Worm (Caenorhabditis elegans): ENCODE data around the gene C53C11.2.

ce11 chrX:17375877-17376276 is 39.4 kb downstream of the C53C11.2 start:
- TF ChIP-seq nhr-77 (tag; optimal IDR thresholded peaks at IDR 0.05) (no peak), daf-16 (GFP tag; optimal IDR thresholded peaks at IDR 0.05) (no peak), daf-16 (tag; optimal IDR thresholded peaks at IDR 0.05) (peak; percentile 50), jun-1 (tag; optimal IDR thresholded peaks at IDR 0.05) (no peak), unc-39 (tag; optimal IDR thresholded peaks at IDR 0.05) (no peak), dpl-1 (GFP tag; optimal IDR thresholded peaks at IDR 0.05) (no peak), pha-4 (GFP tag; IDR thresholded peaks at IDR 0.05) (no peak), pha-4 (tag; optimal IDR thresholded peaks at IDR 0.05) (no peak), mdt-29 (GFP tag; IDR thresholded peaks at IDR 0.05) (no peak)
